Worm (Caenorhabditis elegans): ENCODE measurements around the gene rad-50.
A peak's percentile ranks its signal among the peaks of the same experiment; 100 is the strongest.

rad-50 gene

DNA sequence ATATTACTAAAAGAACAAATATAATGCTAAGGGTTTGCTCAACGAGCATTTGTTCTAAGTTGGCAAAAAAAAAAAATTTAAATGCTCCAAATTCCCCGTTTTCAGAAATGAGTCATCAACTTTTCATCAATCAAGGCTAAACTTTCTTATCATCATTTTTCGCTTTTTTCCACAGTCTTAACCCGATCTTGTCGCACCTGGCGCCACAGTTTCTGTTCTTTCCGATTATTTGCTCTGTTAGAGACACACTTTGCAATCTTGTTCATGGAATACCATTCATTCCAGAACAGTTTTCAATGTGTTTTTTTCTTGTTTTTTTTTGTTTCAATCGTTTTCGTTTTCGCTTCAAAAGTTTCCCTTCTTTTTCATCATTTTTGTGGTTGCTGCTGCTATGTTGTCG, 52.7 kb downstream of the rad-50 start:
- no peak for TF ChIP-seq cebp-2 (GFP tag; IDR thresholded peaks at IDR 0.05)
- peak; percentile 80 for TF ChIP-seq nhr-80 (tag; optimal IDR thresholded peaks at IDR 0.05)

DNA sequence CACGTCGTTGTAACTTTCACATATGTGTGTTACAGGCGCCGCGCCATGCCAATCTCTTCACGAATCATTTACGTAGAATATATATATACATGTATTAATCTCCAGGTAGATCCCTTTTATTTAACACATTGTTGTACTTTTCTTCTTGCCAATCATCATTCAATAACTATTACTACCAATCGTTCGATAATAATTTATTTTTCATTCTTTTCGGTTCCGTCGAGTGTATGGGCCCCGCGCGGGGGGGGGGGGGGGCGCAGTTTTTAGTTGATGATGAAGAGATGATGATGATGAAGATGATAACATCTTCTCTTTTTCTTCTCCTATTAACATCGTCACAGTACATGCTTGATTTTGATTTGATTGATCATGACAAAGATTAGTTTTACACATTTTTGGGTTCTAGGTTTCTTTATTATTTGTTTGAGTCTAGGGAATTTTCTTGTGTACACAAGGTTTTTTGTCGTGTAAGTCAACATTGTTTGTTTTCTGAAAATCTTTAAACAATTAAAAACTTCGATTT, 53.9 kb downstream of the rad-50 start:
- TF ChIP-seq ZK185.1 (tag; optimal IDR thresholded peaks at IDR 0.05; ENCODE audit: poor library complexity, severe bottlenecking): no peak
- no peak for TF ChIP-seq madf-6 (GFP tag; IDR thresholded peaks at IDR 0.05)

DNA sequence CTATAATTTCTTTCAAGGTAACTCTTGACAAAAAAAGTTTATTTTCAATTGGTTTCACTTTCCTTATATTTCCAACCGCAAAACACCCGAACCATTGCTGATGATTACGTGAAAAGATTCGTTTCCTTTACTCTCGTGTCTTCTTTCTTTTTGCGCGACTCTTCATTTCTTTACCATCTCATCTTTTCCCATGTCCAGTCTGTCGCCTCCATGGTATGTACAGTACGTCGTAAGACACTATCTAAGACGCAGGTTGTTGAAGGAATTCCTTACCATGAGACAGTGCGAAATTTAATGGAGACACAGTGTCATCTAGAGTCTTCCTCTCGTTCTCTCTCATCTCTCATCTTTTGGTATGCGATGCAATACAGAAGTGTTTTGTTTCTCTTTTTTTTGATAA, 54.7 kb downstream of the rad-50 start:
- TF ChIP-seq repo-1 (tag; optimal IDR thresholded peaks at IDR 0.05): peak; percentile 15
- TF ChIP-seq ZK185.1 (tag; optimal IDR thresholded peaks at IDR 0.05; ENCODE audit: poor library complexity, severe bottlenecking): peak; percentile 43
- peak; percentile 20 for TF ChIP-seq tbp1 (GFP tag; optimal IDR thresholded peaks at IDR 0.05)
- TF ChIP-seq lin-40 (tag; optimal IDR thresholded peaks at IDR 0.05): peak; percentile 49
- TF ChIP-seq B0336.3 (GFP tag; IDR thresholded peaks at IDR 0.05): no peak
- peak; percentile 48 for TF ChIP-seq attf-5 (GFP tag; optimal IDR thresholded peaks at IDR 0.05)
- TF ChIP-seq somi-1 (GFP tag; optimal IDR thresholded peaks at IDR 0.05): peak; percentile 50
- peak; percentile 66; the same call in 1 of the 2 replicates for TF ChIP-seq hmg-1.2 (GFP tag; IDR thresholded peaks at IDR 0.05)
- TF ChIP-seq dox-1 (GFP tag; IDR thresholded peaks at IDR 0.05): peak; percentile 35; the same call in 1 of the 2 replicates
- no peak for TF ChIP-seq cebp-1 (GFP tag; IDR thresholded peaks at IDR 0.05)
- peak; percentile 56 for TF ChIP-seq cebp-1 (tag; optimal IDR thresholded peaks at IDR 0.05)
- peak; percentile 46 for TF ChIP-seq unc-62 (GFP tag; optimal IDR thresholded peaks at IDR 0.05)
- no peak for TF ChIP-seq atf-7 (tag; optimal IDR thresholded peaks at IDR 0.05)
- TF ChIP-seq nhr-80 (tag; optimal IDR thresholded peaks at IDR 0.05): peak; percentile 59
- TF ChIP-seq fkh-3 (tag; optimal IDR thresholded peaks at IDR 0.05): no peak
- TF ChIP-seq F57C9.4 (tag; optimal IDR thresholded peaks at IDR 0.05): no peak
- peak; percentile 34 for TF ChIP-seq ceh-27 (GFP tag; optimal IDR thresholded peaks at IDR 0.05)
- TF ChIP-seq Y56A3A.18 (GFP tag; IDR thresholded peaks at IDR 0.05): 0 out of 2 replicates have a peak, but pooled peaks have one; percentile 64
- peak in 1 of 2 experiments; percentile 14 for TF ChIP-seq let-607 (tag; optimal IDR thresholded peaks at IDR 0.05)
- peak; percentile 12 for TF ChIP-seq lin-54 (GFP tag; optimal IDR thresholded peaks at IDR 0.05)
- TF ChIP-seq snpc-4 (GFP tag; optimal IDR thresholded peaks at IDR 0.05): no peak
- peak in 1 of 4 experiments; percentile 29 for TF ChIP-seq snpc-4 (tag; optimal IDR thresholded peaks at IDR 0.05)
- no peak for TF ChIP-seq snpc-1.3 (tag; optimal IDR thresholded peaks at IDR 0.05; ENCODE audit: insufficient read depth)
- TF ChIP-seq ztf-18 (tag; optimal IDR thresholded peaks at IDR 0.05): peak; percentile 9

Measured in whole organism, young adult.